Worm (Caenorhabditis elegans) whole organism, late embryonic: ENCODE data around the gene T03F6.3.

Experiments
- K09A11.1 ChIP-seq: sonication (generic microtip); optimal IDR thresholded peaks from 2 replicates; lab custom pipeline; 2017; ENCODE audit warnings: antibody characterized with exemption, mild to moderate bottlenecking, missing genetic modification characterization, missing compliant biosample characterization; ENCODE audit not compliant: insufficient read depth
- dmd-4 ChIP-seq: sonication (generic microtip); optimal IDR thresholded peaks from 2 replicates; lab custom pipeline; 2016; ENCODE audit warnings: borderline replicate concordance, missing genetic modification characterization, missing compliant biosample characterization
- elt-2 ChIP-seq: sonication (generic microtip); optimal IDR thresholded peaks from 2 replicates; lab custom pipeline; 2016; ENCODE audit warnings: missing genetic modification reagents, missing genetic modification characterization, missing compliant biosample characterization
- nhr-11 ChIP-seq: fragments of 150-350 bp; optimal IDR thresholded peaks from 2 replicates; lab custom pipeline; 2014; ENCODE audit warnings: missing biosample characterization, missing genetic modification characterization

- no peak for TF ChIP-seq K09A11.1
- no peak for TF ChIP-seq elt-2 (tag; lab: Kevin White, UChicago)
- TF ChIP-seq dmd-4 (tag; lab: Kevin White, UChicago): no peak
- TF ChIP-seq nhr-11: no peak
Observed at ce11 chrIII:13390789-13391188, 1.6 kb downstream of the T03F6.3 start.
